Fruit fly (Drosophila melanogaster) whole organism, adult: ENCODE data around the gene Pmi.
A peak's percentile ranks its signal among the peaks of the same experiment; 100 is the strongest.

Experiments used
- CG11617 ChIP-seq: fragments of 200-800 bp; sonication (Bioruptor generic); optimal IDR thresholded peaks from 2 replicates; lab custom pipeline; 2017; ENCODE audit warnings: mild to moderate bottlenecking, missing biosample characterization, missing genetic modification reagents, missing genetic modification characterization
- CG12768 ChIP-seq: fragments of 200-800 bp; sonication (Bioruptor generic); optimal IDR thresholded peaks from 2 replicates; lab custom pipeline; 2017; ENCODE audit warnings: missing biosample characterization, missing genetic modification characterization, mild to moderate bottlenecking, moderate library complexity, missing genetic modification reagents
- CG14711 ChIP-seq: fragments of 200-800 bp; sonication (Bioruptor generic); optimal IDR thresholded peaks from 2 replicates; lab custom pipeline; 2018; ENCODE audit warnings: missing biosample characterization, mild to moderate bottlenecking, missing genetic modification characterization, moderate library complexity
- CG1620 ChIP-seq: fragments of 200-800 bp; sonication (Bioruptor generic); optimal IDR thresholded peaks from 2 replicates; lab custom pipeline; 2016; ENCODE audit warnings: missing biosample characterization, missing genetic modification characterization
- CG33017 ChIP-seq: fragments of 200-800 bp; sonication (Bioruptor generic); optimal IDR thresholded peaks from 2 replicates; lab custom pipeline; 2018; ENCODE audit warnings: missing biosample characterization, mild to moderate bottlenecking, missing genetic modification characterization, moderate library complexity
- CG5204 ChIP-seq: fragments of 200-800 bp; sonication (Bioruptor generic); optimal IDR thresholded peaks from 2 replicates; lab custom pipeline; 2016; ENCODE audit warnings: missing biosample characterization, missing genetic modification characterization
- CG7045 ChIP-seq: fragments of 200-800 bp; sonication (Bioruptor generic); optimal IDR thresholded peaks from 2 replicates; lab custom pipeline; 2017; ENCODE audit warnings: missing biosample characterization, mild to moderate bottlenecking, missing genetic modification characterization
- CG7101 ChIP-seq: fragments of 200-800 bp; sonication (Bioruptor generic); optimal IDR thresholded peaks from 2 replicates; lab custom pipeline; 2018; ENCODE audit warnings: missing biosample characterization, mild to moderate bottlenecking, missing genetic modification characterization, moderate library complexity
- Clk ChIP-seq: fragments of 200-800 bp; sonication (Bioruptor generic); optimal IDR thresholded peaks from 2 replicates; lab custom pipeline; 2017; ENCODE audit warnings: missing biosample characterization, missing genetic modification characterization
- Crg-1 ChIP-seq: fragments of 200-800 bp; sonication (Bioruptor generic); optimal IDR thresholded peaks from 2 replicates; lab custom pipeline; 2016; ENCODE audit warnings: missing biosample characterization, missing genetic modification characterization
- Hr96 ChIP-seq: fragments of 200-800 bp; sonication (Bioruptor generic); optimal IDR thresholded peaks from 2 replicates; lab custom pipeline; 2016; ENCODE audit warnings: missing biosample characterization, missing genetic modification characterization
- Mnt ChIP-seq: fragments of 200-800 bp; sonication (Bioruptor generic); optimal IDR thresholded peaks from 2 replicates; lab custom pipeline; 2016; ENCODE audit warnings: missing biosample characterization, mild to moderate bottlenecking, missing genetic modification characterization
- bab1 ChIP-seq: fragments of 200-800 bp; sonication (Bioruptor generic); optimal IDR thresholded peaks from 3 replicates; lab custom pipeline; 2019; ENCODE audit warnings: missing biosample characterization, mild to moderate bottlenecking, missing genetic modification characterization, moderate library complexity
- cic ChIP-seq: fragments of 200-800 bp; sonication (Bioruptor generic); optimal IDR thresholded peaks from 2 replicates; lab custom pipeline; 2017; ENCODE audit warnings: missing biosample characterization, mild to moderate bottlenecking, missing genetic modification characterization, moderate library complexity
- cnc ChIP-seq, 2 experiments: fragments of >200 bp; optimal IDR thresholded peaks; 2 replicates each; lab custom pipeline; 2017
- kay ChIP-seq: fragments of 200-800 bp; sonication (Bioruptor generic); peaks from one replicate; lab custom pipeline; 2016; ENCODE audit warnings: missing biosample characterization, missing genetic modification characterization, borderline replicate concordance
- ovo ChIP-seq: fragments of 200-800 bp; sonication (Bioruptor generic); optimal IDR thresholded peaks from 2 replicates; lab custom pipeline; 2016; ENCODE audit warnings: missing biosample characterization, missing genetic modification characterization
- pad ChIP-seq: fragments of 200-800 bp; sonication (Bioruptor generic); optimal IDR thresholded peaks from 3 replicates; lab custom pipeline; 2017; ENCODE audit warnings: missing biosample characterization, missing genetic modification characterization, mild to moderate bottlenecking, moderate library complexity, missing genetic modification reagents
- tj ChIP-seq: fragments of 200-800 bp; sonication (Bioruptor generic); optimal IDR thresholded peaks from 3 replicates; lab custom pipeline; 2017; ENCODE audit warnings: missing biosample characterization, mild to moderate bottlenecking, missing genetic modification characterization, moderate library complexity
- toe ChIP-seq: fragments of 200-800 bp; sonication (Bioruptor generic); optimal IDR thresholded peaks from 2 replicates; lab custom pipeline; 2016; ENCODE audit warnings: missing biosample characterization, missing genetic modification characterization

The Pmi gene

DNA sequence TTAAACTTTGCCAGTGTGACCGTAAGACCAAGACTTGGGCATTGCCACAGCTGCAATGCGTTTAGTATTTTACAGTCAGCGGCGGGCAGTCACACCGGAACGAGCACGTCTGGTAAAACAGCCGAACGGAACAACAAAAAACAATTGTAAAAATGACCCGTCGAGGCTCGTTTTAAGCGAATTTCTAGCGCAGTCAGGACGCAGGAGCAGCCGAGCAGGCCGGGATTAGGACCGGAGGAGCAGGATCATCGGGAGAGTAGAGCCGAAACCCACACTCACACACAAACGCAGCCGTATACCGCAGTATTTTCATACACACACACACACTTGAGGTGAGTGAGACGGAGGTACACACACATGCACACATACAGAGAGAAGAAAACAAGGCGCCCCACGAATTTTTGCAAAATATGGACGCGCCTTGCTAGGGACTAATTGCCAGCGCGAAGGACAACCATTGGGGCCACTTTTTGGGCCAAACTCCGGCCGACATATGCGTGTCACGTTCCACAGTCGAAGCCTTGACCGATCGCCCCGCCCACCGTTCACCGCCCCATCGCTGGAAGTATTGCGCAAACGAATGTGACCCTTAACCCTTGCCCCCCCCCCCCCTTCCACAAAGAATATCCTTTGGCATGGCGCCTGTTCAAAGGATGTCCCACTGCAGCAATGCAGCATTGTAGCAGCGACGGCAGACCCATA lies 26.8 kb upstream of the Pmi start, which contains the start of gene Usp47:
Usp47 (plus strand) TSS at position 71 of the 702 bp plus-strand sequence.
- TF ChIP-seq toe (GFP tag; lab: Kevin White, UChicago) (no peak), bab1 (GFP tag; lab: Kevin White, UChicago) (peak; percentile 23), CG7045 (GFP tag; lab: Kevin White, UChicago) (no peak), cic (GFP tag; lab: Kevin White, UChicago) (no peak), Mnt (GFP tag; lab: Kevin White, UChicago) (peak; percentile 56), CG1620 (GFP tag; lab: Kevin White, UChicago) (peak; percentile 18), ovo (GFP tag; lab: Kevin White, UChicago) (no peak), Clk (GFP tag; lab: Kevin White, UChicago) (no peak)

DNA sequence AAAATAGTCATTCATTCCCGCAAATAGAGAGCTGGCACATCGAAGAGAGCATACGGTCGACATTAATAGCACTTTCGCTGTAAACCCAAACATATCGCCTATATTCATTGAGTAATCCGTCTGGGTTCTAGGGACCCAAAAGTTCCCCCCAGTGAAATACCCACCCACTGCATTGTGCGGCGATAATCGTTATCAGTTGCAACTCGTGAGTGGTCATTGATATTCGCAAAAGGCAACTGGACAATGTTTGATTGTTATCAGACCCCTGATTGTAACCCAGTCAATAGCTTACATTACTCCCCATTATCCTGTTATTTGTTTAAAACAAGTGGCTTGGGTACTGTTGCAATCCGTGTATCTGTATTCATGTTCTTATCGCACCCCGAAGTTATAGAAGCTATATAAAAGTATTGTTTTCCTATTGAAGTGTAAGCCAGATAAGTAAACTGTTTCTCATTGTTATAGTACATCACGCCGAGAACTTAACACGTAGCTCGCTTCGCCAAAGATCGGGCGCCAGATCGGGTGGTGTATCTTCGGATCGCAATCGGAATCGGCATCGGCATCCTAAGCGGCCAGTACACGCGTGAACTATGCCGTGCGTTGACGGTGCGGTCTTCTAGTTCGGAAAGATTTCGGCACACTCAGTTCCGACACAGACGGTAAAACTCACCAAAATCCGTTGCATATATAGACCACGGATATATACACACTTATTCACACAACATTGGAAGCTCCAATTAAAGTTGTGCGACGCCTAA lies 26.1 kb upstream of the Pmi start:
- TF ChIP-seq CG7045 (GFP tag; lab: Kevin White, UChicago), result peak; percentile 3
- TF ChIP-seq cic (GFP tag; lab: Kevin White, UChicago), result peak; percentile 98
- no peak for TF ChIP-seq CG5204 (GFP tag; lab: Kevin White, UChicago)
- no peak for TF ChIP-seq CG11617
- peak; percentile 29 for TF ChIP-seq CG12768 (GFP tag; lab: Kevin White, UChicago)
- TF ChIP-seq Mnt (GFP tag; lab: Kevin White, UChicago), result peak; percentile 26

- TF ChIP-seq Crg-1 (GFP tag; lab: Kevin White, UChicago), result peak; percentile 52
- peak; percentile 20 for TF ChIP-seq pad (GFP tag; lab: Kevin White, UChicago)
- peak; percentile 44 for TF ChIP-seq CG11617
- TF ChIP-seq CG7101 (tag; lab: Kevin White, UChicago), result peak; percentile 18
- peak; percentile 42 for TF ChIP-seq CG1620 (GFP tag; lab: Kevin White, UChicago)
- TF ChIP-seq bab1 (GFP tag; lab: Kevin White, UChicago), result peak; percentile 21
- peak; percentile 95 for TF ChIP-seq CG14711 (tag; lab: Kevin White, UChicago)
- peak; percentile 21 for TF ChIP-seq tj (GFP tag; lab: Kevin White, UChicago)
- TF ChIP-seq Mnt (GFP tag; lab: Kevin White, UChicago), result peak; percentile 98
- TF ChIP-seq cic (GFP tag; lab: Kevin White, UChicago), result no peak
- TF ChIP-seq ovo (GFP tag; lab: Kevin White, UChicago), result no peak
Measured at dm6 chr3L:5764922-5765843, 14.7 kb upstream of the Pmi start, which contains the start of gene CG10576. CG10576 (minus strand) TSS chr3L:5765702.

- no peak for TF ChIP-seq Hr96 (GFP tag; lab: Kevin White, UChicago)
- peak; percentile 85 to 95 for TF ChIP-seq cnc (optimal IDR thresholded peaks at IDR 0.05; lab: Kevin White, UChicago)
Measured at dm6 chr3L:5765844-5766200, 14.0 kb upstream of the Pmi start, which contains the start of gene Txl. Txl (plus strand) TSS chr3L:5765846.

dm6 chr3L:5768532-5769497 lies 11.0 kb upstream of the Pmi start, which contains the start of the genes Ppat-Dpck and scny:
Ppat-Dpck (minus strand) TSS chr3L:5768794.
scny (plus strand) TSS chr3L:5769002.
- TF ChIP-seq Clk (GFP tag; lab: Kevin White, UChicago) (no peak), Hr96 (GFP tag; lab: Kevin White, UChicago) (no peak), Mnt (GFP tag; lab: Kevin White, UChicago) (peak; percentile 91), toe (GFP tag; lab: Kevin White, UChicago) (no peak), Crg-1 (GFP tag; lab: Kevin White, UChicago) (no peak), ovo (GFP tag; lab: Kevin White, UChicago) (peak; percentile 83), cnc (optimal IDR thresholded peaks at IDR 0.05; lab: Kevin White, UChicago) (no peak), CG7101 (tag; lab: Kevin White, UChicago) (peak; percentile 48), CG1620 (GFP tag; lab: Kevin White, UChicago) (no peak), bab1 (GFP tag; lab: Kevin White, UChicago) (peak; percentile 54), pad (GFP tag; lab: Kevin White, UChicago) (no peak), CG12768 (GFP tag; lab: Kevin White, UChicago) (peak; percentile 16), CG14711 (tag; lab: Kevin White, UChicago) (peak; percentile 88), cic (GFP tag; lab: Kevin White, UChicago) (peak; percentile 52), tj (GFP tag; lab: Kevin White, UChicago) (peak; percentile 51), kay (GFP tag; lab: Kevin White, UChicago) (no peak), CG11617 (peak; percentile 60), CG33017 (tag; lab: Kevin White, UChicago) (no peak), CG7045 (GFP tag; lab: Kevin White, UChicago) (no peak), CG5204 (GFP tag; lab: Kevin White, UChicago) (no peak)
